Worm (Caenorhabditis elegans) whole organism, late embryonic: Measurements from ENCODE around the gene clc-13.

Experiments
- C08G9.2 ChIP-seq: sonication (generic microtip); optimal IDR thresholded peaks from 2 replicates; lab custom pipeline; 2016; ENCODE audit warnings: mild to moderate bottlenecking, missing genetic modification characterization, moderate library complexity, missing compliant biosample characterization
- C38D4.7 ChIP-seq: fragments of 200-800 bp; sonication (Bioruptor generic); optimal IDR thresholded peaks from 2 replicates; lab custom pipeline; 2018; ENCODE audit warnings: mild to moderate bottlenecking, missing genetic modification characterization, moderate library complexity, missing compliant biosample characterization
- K09A11.1 ChIP-seq: sonication (generic microtip); optimal IDR thresholded peaks from 2 replicates; lab custom pipeline; 2017; ENCODE audit warnings: antibody characterized with exemption, mild to moderate bottlenecking, missing genetic modification characterization, missing compliant biosample characterization; ENCODE audit not compliant: insufficient read depth
- ahr-1 ChIP-seq: sonication (generic microtip); optimal IDR thresholded peaks from 2 replicates; lab custom pipeline; 2016; ENCODE audit warnings: missing genetic modification characterization, missing compliant biosample characterization
- ama-1 ChIP-seq: fragments of 150-350 bp; optimal IDR thresholded peaks from 2 replicates; lab custom pipeline; 2014
- ceh-18 ChIP-seq: sonication (generic microtip); optimal IDR thresholded peaks from 2 replicates; lab custom pipeline; 2016; ENCODE audit warnings: missing genetic modification characterization, missing compliant biosample characterization
- ceh-19 ChIP-seq: fragments of 200-800 bp; sonication (Bioruptor generic); optimal IDR thresholded peaks from 2 replicates; lab custom pipeline; 2018; ENCODE audit warnings: mild to moderate bottlenecking, missing genetic modification characterization, missing compliant biosample characterization
- ceh-2 ChIP-seq: sonication (generic microtip); optimal IDR thresholded peaks from 2 replicates; lab custom pipeline; 2016; ENCODE audit warnings: missing genotype, missing genetic modification characterization, missing compliant biosample characterization
- ceh-24 ChIP-seq: sonication (generic microtip); optimal IDR thresholded peaks from 2 replicates; lab custom pipeline; 2016; ENCODE audit warnings: mild to moderate bottlenecking, missing genetic modification characterization, missing compliant biosample characterization
- ceh-30 ChIP-seq: fragments of 150-350 bp; optimal IDR thresholded peaks from 2 replicates; lab custom pipeline; 2014; ENCODE audit warnings: missing biosample characterization, missing genetic modification characterization
- ceh-31 ChIP-seq: sonication (generic microtip); optimal IDR thresholded peaks from 2 replicates; lab custom pipeline; 2016; ENCODE audit warnings: missing genetic modification characterization, missing compliant biosample characterization
- ceh-34 ChIP-seq: sonication (generic microtip); optimal IDR thresholded peaks from 2 replicates; lab custom pipeline; 2016; ENCODE audit warnings: mild to moderate bottlenecking, missing genetic modification characterization, missing compliant biosample characterization
- ceh-45 ChIP-seq: fragments of 200-800 bp; sonication (Bioruptor generic); IDR thresholded peaks from 2 replicates; pipeline ENCODE4 v1.3.6; 2022; ENCODE audit warnings: missing genetic modification reagents, missing genetic modification characterization, missing compliant biosample characterization
- ceh-48 ChIP-seq: sonication (generic microtip); optimal IDR thresholded peaks from 2 replicates; lab custom pipeline; 2016; ENCODE audit warnings: missing genetic modification characterization, inconsistent platforms, missing compliant biosample characterization
- ceh-6 ChIP-seq: fragments of 200-800 bp; sonication (Bioruptor generic); optimal IDR thresholded peaks from 2 replicates; lab custom pipeline; 2018; ENCODE audit warnings: mild to moderate bottlenecking, missing genetic modification characterization, missing compliant biosample characterization
- che-1 ChIP-seq: sonication (generic microtip); optimal IDR thresholded peaks from 2 replicates; lab custom pipeline; 2016; ENCODE audit warnings: mild to moderate bottlenecking, missing genetic modification characterization, missing compliant biosample characterization
- dve-1 ChIP-seq: sonication (generic microtip); optimal IDR thresholded peaks from 2 replicates; lab custom pipeline; 2017; ENCODE audit warnings: antibody characterized with exemption, mild to moderate bottlenecking, missing genetic modification characterization, missing compliant biosample characterization
- elt-4 ChIP-seq: sonication (generic microtip); optimal IDR thresholded peaks from 2 replicates; lab custom pipeline; 2016; ENCODE audit warnings: missing genetic modification characterization, missing compliant biosample characterization
- eyg-1 ChIP-seq: sonication (generic microtip); optimal IDR thresholded peaks from 2 replicates; lab custom pipeline; 2016; ENCODE audit warnings: missing genotype, missing genetic modification characterization, missing compliant biosample characterization
- fax-1 ChIP-seq: sonication (generic microtip); optimal IDR thresholded peaks from 2 replicates; lab custom pipeline; 2016; ENCODE audit warnings: missing genotype, missing genetic modification characterization, missing compliant biosample characterization
- fkh-10 ChIP-seq: fragments of 150-350 bp; optimal IDR thresholded peaks from 2 replicates; lab custom pipeline; 2014; ENCODE audit warnings: missing biosample characterization, missing genetic modification reagents, missing genetic modification characterization
- fkh-6 ChIP-seq: sonication (generic microtip); optimal IDR thresholded peaks from 2 replicates; lab custom pipeline; 2016; ENCODE audit warnings: missing genetic modification characterization, missing compliant biosample characterization
- gmeb-2 ChIP-seq: sonication (generic microtip); optimal IDR thresholded peaks from 2 replicates; lab custom pipeline; 2016; ENCODE audit warnings: missing genetic modification characterization, inconsistent platforms, missing compliant biosample characterization
- hlh-13 ChIP-seq: fragments of 200-800 bp; sonication (Bioruptor generic); optimal IDR thresholded peaks from 2 replicates; lab custom pipeline; 2018; ENCODE audit warnings: mild to moderate bottlenecking, missing genetic modification characterization, missing compliant biosample characterization
- lim-6 ChIP-seq: sonication (generic microtip); optimal IDR thresholded peaks from 2 replicates; lab custom pipeline; 2016; ENCODE audit warnings: missing genetic modification characterization, missing compliant biosample characterization
- mec-3 ChIP-seq: sonication (generic microtip); optimal IDR thresholded peaks from 2 replicates; lab custom pipeline; 2016; ENCODE audit warnings: borderline replicate concordance, missing genetic modification characterization, missing compliant biosample characterization
- pax-1 ChIP-seq: fragments of 150-350 bp; optimal IDR thresholded peaks from 2 replicates; lab custom pipeline; 2014; ENCODE audit warnings: missing biosample characterization, missing genetic modification characterization
- pha-2 ChIP-seq: sonication (generic microtip); optimal IDR thresholded peaks from 2 replicates; lab custom pipeline; 2017; ENCODE audit warnings: mild to moderate bottlenecking, missing genetic modification characterization, missing compliant biosample characterization
- pha-4 ChIP-seq: fragments of 150-350 bp; optimal IDR thresholded peaks from 2 replicates; lab custom pipeline; 2018; ENCODE audit warnings: missing biosample characterization, missing genetic modification reagents, missing genetic modification characterization
- pqm-1 ChIP-seq: sonication (generic microtip); optimal IDR thresholded peaks from 2 replicates; lab custom pipeline; 2016; ENCODE audit warnings: missing genetic modification characterization, missing compliant biosample characterization
- ref-2 ChIP-seq: sonication (generic microtip); optimal IDR thresholded peaks from 2 replicates; lab custom pipeline; 2016; ENCODE audit warnings: missing genetic modification characterization, missing compliant biosample characterization
- rnt-1 ChIP-seq: sonication (generic microtip); optimal IDR thresholded peaks from 2 replicates; lab custom pipeline; 2016; ENCODE audit warnings: missing genetic modification characterization, missing compliant biosample characterization
- syd-9 ChIP-seq: sonication (generic microtip); optimal IDR thresholded peaks from 2 replicates; lab custom pipeline; 2016; ENCODE audit warnings: mild to moderate bottlenecking, missing genetic modification characterization, moderate library complexity, missing compliant biosample characterization
- tbx-2 ChIP-seq: sonication (generic microtip); optimal IDR thresholded peaks from 2 replicates; lab custom pipeline; 2016; ENCODE audit warnings: missing genetic modification characterization, missing compliant biosample characterization
- ttx-3 ChIP-seq: sonication (generic microtip); optimal IDR thresholded peaks from 2 replicates; lab custom pipeline; 2016; ENCODE audit warnings: missing genetic modification reagents, missing genetic modification characterization, missing compliant biosample characterization
- unc-42 ChIP-seq: sonication (generic microtip); optimal IDR thresholded peaks from 2 replicates; lab custom pipeline; 2016; ENCODE audit warnings: missing genotype, missing genetic modification characterization, missing compliant biosample characterization
- zip-5 ChIP-seq: sonication (generic microtip); optimal IDR thresholded peaks from 2 replicates; lab custom pipeline; 2016; ENCODE audit warnings: missing genetic modification characterization, missing compliant biosample characterization
- ztf-16 ChIP-seq: sonication (generic microtip); optimal IDR thresholded peaks from 2 replicates; lab custom pipeline; 2017; ENCODE audit warnings: missing genetic modification characterization, missing compliant biosample characterization

Gene clc-13

ce11 chrV:17005189-17005588 lies 9.0 kb upstream of the clc-13 start, which contains the start of gene srh-131:
Gene srh-131, plus strand, starts transcription at chrV:17005489.
- TF ChIP-seq elt-4 = no peak
- TF ChIP-seq ceh-2 (tag; lab: Kevin White, UChicago) = no peak
- no peak for TF ChIP-seq ceh-6 (GFP tag; lab: Kevin White, UChicago)
- no peak for TF ChIP-seq ceh-31 (tag; lab: Kevin White, UChicago)
- no peak for TF ChIP-seq gmeb-2 (tag; lab: Kevin White, UChicago)
- TF ChIP-seq ztf-16 (tag; lab: Kevin White, UChicago) = no peak
- TF ChIP-seq lim-6 = no peak

- no peak for TF ChIP-seq ceh-45 (GFP tag; lab: Robert Waterston, UW)
- no peak for TF ChIP-seq ahr-1
- no peak for TF ChIP-seq C38D4.7 (GFP tag; lab: Kevin White, UChicago)
- no peak for TF ChIP-seq tbx-2 (tag; lab: Kevin White, UChicago)
- no peak for TF ChIP-seq pha-4 (tag; lab: Kevin White, UChicago)
- TF ChIP-seq ztf-16 (tag; lab: Kevin White, UChicago) = no peak
- TF ChIP-seq fax-1 (tag; lab: Kevin White, UChicago) = no peak
- TF ChIP-seq fkh-6 = no peak
- no peak for TF ChIP-seq ttx-3 (tag; lab: Kevin White, UChicago)
- TF ChIP-seq ref-2 (tag; lab: Kevin White, UChicago) = no peak
- TF ChIP-seq dve-1 (tag; lab: Kevin White, UChicago) = no peak
- TF ChIP-seq ceh-48 = no peak
- TF ChIP-seq ceh-19 (GFP tag; lab: Kevin White, UChicago) = no peak
- TF ChIP-seq ama-1 (lab: Kevin White, UChicago) = no peak
Measured at ce11 chrV:17008302-17008701, 5.9 kb upstream of the clc-13 start, which contains the start of gene sri-69. Gene sri-69, minus strand, starts transcription at chrV:17008402.

- TF ChIP-seq mec-3 (tag; lab: Kevin White, UChicago) = no peak
- TF ChIP-seq ceh-48 = no peak
- TF ChIP-seq ttx-3 (tag; lab: Kevin White, UChicago) = no peak
- no peak for TF ChIP-seq ceh-24
- no peak for TF ChIP-seq C38D4.7 (GFP tag; lab: Kevin White, UChicago)
- TF ChIP-seq fkh-10 (GFP tag; lab: Kevin White, UChicago) = no peak
- TF ChIP-seq K09A11.1 (tag; lab: Kevin White, UChicago) = no peak
- no peak for TF ChIP-seq ceh-31 (tag; lab: Kevin White, UChicago)
- no peak for TF ChIP-seq eyg-1 (tag; lab: Kevin White, UChicago)
- TF ChIP-seq ceh-34 (tag; lab: Kevin White, UChicago) = no peak
- no peak for TF ChIP-seq tbx-2 (tag; lab: Kevin White, UChicago)
Measured at ce11 chrV:17009342-17010064, 4.7 kb upstream of the clc-13 start, which contains the start of the genes clc-12 and clec-240. Gene clc-12, minus strand, starts transcription at chrV:17009388. Gene clec-240, plus strand, starts transcription at chrV:17010014.

- no peak for TF ChIP-seq ahr-1
- no peak for TF ChIP-seq syd-9 (tag; lab: Kevin White, UChicago)
- no peak for TF ChIP-seq zip-5 (tag; lab: Kevin White, UChicago)
- TF ChIP-seq C08G9.2 = no peak
- TF ChIP-seq unc-42 = no peak
- TF ChIP-seq K09A11.1 (tag; lab: Kevin White, UChicago) = no peak
- TF ChIP-seq che-1 = no peak
Measured at ce11 chrV:17013232-17013631, 976 bp upstream of the clc-13 start, which contains the start of gene clec-241. Gene clec-241, minus strand, starts transcription at chrV:17013332.

- no peak for TF ChIP-seq zip-5 (tag; lab: Kevin White, UChicago)
- TF ChIP-seq ceh-31 (tag; lab: Kevin White, UChicago) = no peak
- no peak for TF ChIP-seq pax-1 (tag; lab: Kevin White, UChicago)
- no peak for TF ChIP-seq pha-2
- TF ChIP-seq pqm-1 (tag; lab: Kevin White, UChicago) = no peak
- no peak for TF ChIP-seq syd-9 (tag; lab: Kevin White, UChicago)
- TF ChIP-seq ceh-30 = no peak
- TF ChIP-seq hlh-13 (GFP tag; lab: Kevin White, UChicago) = no peak
- TF ChIP-seq elt-4 = no peak
- no peak for TF ChIP-seq ceh-18 (tag; lab: Kevin White, UChicago)
- TF ChIP-seq rnt-1 (tag; lab: Kevin White, UChicago) = no peak
- TF ChIP-seq ceh-2 (tag; lab: Kevin White, UChicago) = no peak
Measured at ce11 chrV:17016787-17017186, 2.6 kb downstream of the clc-13 start, which contains the start of gene srh-97. Gene srh-97, plus strand, starts transcription at chrV:17017087.
